Worm (Caenorhabditis elegans) whole organism, midembryonic: Measurements from ENCODE around the gene osm-8.

Experiments used
- T22C8.4 ChIP-seq: fragments of 200-800 bp; sonication (Bioruptor generic); IDR thresholded peaks from 2 replicates; pipeline ENCODE4 v1.3.6; 2022; ENCODE audit warnings: missing genetic modification characterization, missing compliant biosample characterization
- cog-1 ChIP-seq: sonication (generic microtip); optimal IDR thresholded peaks from 2 replicates; lab custom pipeline; 2016; ENCODE audit warnings: missing genetic modification characterization, missing compliant biosample characterization
- flt-1 ChIP-seq: fragments of 200-800 bp; sonication (Bioruptor generic); IDR thresholded peaks from 2 replicates; pipeline ENCODE4 v1.3.6; 2022; ENCODE audit warnings: missing genetic modification characterization, missing compliant biosample characterization
- klf-2 ChIP-seq: fragments of 200-800 bp; sonication (Bioruptor generic); conservative IDR thresholded peaks from 2 replicates; pipeline ENCODE4 v1.3.6; 2022; ENCODE audit warnings: missing genetic modification reagents, missing genetic modification characterization, missing compliant biosample characterization
- med-1 ChIP-seq: sonication (generic microtip); optimal IDR thresholded peaks from 2 replicates; lab custom pipeline; 2017; ENCODE audit warnings: missing genetic modification characterization, mild to moderate bottlenecking, missing compliant biosample characterization, antibody characterized with exemption, missing genetic modification reagents; ENCODE audit not compliant: insufficient read depth
- ref-1 ChIP-seq: fragments of 200-800 bp; sonication (Bioruptor generic); conservative IDR thresholded peaks from 2 replicates; pipeline ENCODE4 v1.3.6; 2022; ENCODE audit warnings: missing genetic modification reagents, missing genetic modification characterization, missing compliant biosample characterization
- tab-1 ChIP-seq: fragments of 200-800 bp; sonication (Bioruptor generic); IDR thresholded peaks from 2 replicates; pipeline ENCODE4 v1.3.6; 2022; ENCODE audit warnings: missing genetic modification characterization, missing compliant biosample characterization
- ztf-23 ChIP-seq: fragments of 200-800 bp; sonication (Bioruptor generic); IDR thresholded peaks from 2 replicates; pipeline ENCODE4 v1.3.6; 2022; ENCODE audit warnings: missing genetic modification reagents, missing genetic modification characterization, missing compliant biosample characterization
- ztf-29 ChIP-seq: fragments of 200-800 bp; sonication (Bioruptor generic); IDR thresholded peaks from 2 replicates; pipeline ENCODE4 v1.3.6; 2022; ENCODE audit warnings: missing genetic modification reagents, missing genetic modification characterization, missing compliant biosample characterization

Gene osm-8

ce11 chrII:7628640-7629039, 23.4 kb upstream of the osm-8 start:
- TF ChIP-seq tab-1 (GFP tag; lab: Robert Waterston, UW) (no peak), ztf-29 (no peak), med-1 (GFP tag; lab: Kevin White, UChicago) (no peak), cog-1 (tag; lab: Kevin White, UChicago) (no peak), flt-1 (no peak), klf-2 (GFP tag; lab: Robert Waterston, UW) (no peak), T22C8.4 (no peak), ztf-23 (no peak), ref-1 (GFP tag; lab: Robert Waterston, UW) (no peak)

ce11 chrII:7624995-7625394, 19.8 kb upstream of the osm-8 start:
- TF ChIP-seq ztf-29: no peak
- no peak for TF ChIP-seq med-1 (GFP tag; lab: Kevin White, UChicago)
- no peak for TF ChIP-seq ref-1 (GFP tag; lab: Robert Waterston, UW)
- no peak for TF ChIP-seq tab-1 (GFP tag; lab: Robert Waterston, UW)
- TF ChIP-seq klf-2 (GFP tag; lab: Robert Waterston, UW): no peak
- no peak for TF ChIP-seq cog-1 (tag; lab: Kevin White, UChicago)
- TF ChIP-seq ztf-23: no peak
- TF ChIP-seq T22C8.4: no peak
- no peak for TF ChIP-seq flt-1

ce11 chrII:7624272-7624671, 19.1 kb upstream of the osm-8 start:
- TF ChIP-seq tab-1 (GFP tag; lab: Robert Waterston, UW): no peak
- TF ChIP-seq ztf-29: no peak
- no peak for TF ChIP-seq ztf-23
- no peak for TF ChIP-seq med-1 (GFP tag; lab: Kevin White, UChicago)
- TF ChIP-seq klf-2 (GFP tag; lab: Robert Waterston, UW): no peak
- no peak for TF ChIP-seq cog-1 (tag; lab: Kevin White, UChicago)
- TF ChIP-seq ref-1 (GFP tag; lab: Robert Waterston, UW): no peak
- no peak for TF ChIP-seq flt-1
- no peak for TF ChIP-seq T22C8.4

- no peak for TF ChIP-seq ztf-29
- no peak for TF ChIP-seq tab-1 (GFP tag; lab: Robert Waterston, UW)
- TF ChIP-seq klf-2 (GFP tag; lab: Robert Waterston, UW): no peak
- TF ChIP-seq cog-1 (tag; lab: Kevin White, UChicago): peak; percentile 40
Observed at ce11 chrII:7623466-7623865, 18.3 kb upstream of the osm-8 start.

ce11 chrII:7621513-7621912, 16.3 kb upstream of the osm-8 start:
- TF ChIP-seq med-1 (GFP tag; lab: Kevin White, UChicago): no peak
- TF ChIP-seq ztf-23: no peak
- TF ChIP-seq cog-1 (tag; lab: Kevin White, UChicago): no peak
- no peak for TF ChIP-seq T22C8.4
- no peak for TF ChIP-seq tab-1 (GFP tag; lab: Robert Waterston, UW)
- no peak for TF ChIP-seq klf-2 (GFP tag; lab: Robert Waterston, UW)
- TF ChIP-seq flt-1: no peak

- TF ChIP-seq T22C8.4 (no peak), flt-1 (no peak), tab-1 (GFP tag; lab: Robert Waterston, UW) (no peak), ztf-29 (no peak), cog-1 (tag; lab: Kevin White, UChicago) (no peak), ref-1 (GFP tag; lab: Robert Waterston, UW) (no peak), med-1 (GFP tag; lab: Kevin White, UChicago) (no peak), klf-2 (GFP tag; lab: Robert Waterston, UW) (no peak)
Observed at ce11 chrII:7620413-7620812, 15.2 kb upstream of the osm-8 start, which contains the start of gene R07G3.8. Gene R07G3.8, minus strand, starts transcription at chrII:7620513.

- TF ChIP-seq cog-1 (tag; lab: Kevin White, UChicago) (no peak), ztf-23 (no peak), flt-1 (no peak), ref-1 (GFP tag; lab: Robert Waterston, UW) (no peak), ztf-29 (no peak), T22C8.4 (no peak), klf-2 (GFP tag; lab: Robert Waterston, UW) (no peak), med-1 (GFP tag; lab: Kevin White, UChicago) (no peak), tab-1 (GFP tag; lab: Robert Waterston, UW) (no peak)
Observed at ce11 chrII:7618212-7618611, 13.0 kb upstream of the osm-8 start.

ce11 chrII:7616141-7616540, 10.9 kb upstream of the osm-8 start, which contains the start of gene cdc-42:
Gene cdc-42, plus strand, starts transcription at chrII:7616452.
- TF ChIP-seq ref-1 (GFP tag; lab: Robert Waterston, UW) (no peak), klf-2 (GFP tag; lab: Robert Waterston, UW) (no peak), tab-1 (GFP tag; lab: Robert Waterston, UW) (no peak), T22C8.4 (no peak), cog-1 (tag; lab: Kevin White, UChicago) (no peak), med-1 (GFP tag; lab: Kevin White, UChicago) (no peak)

- TF ChIP-seq T22C8.4 (peak; percentile 43; the same call in 1 of the 2 replicates), klf-2 (GFP tag; lab: Robert Waterston, UW) (no peak), ztf-29 (no peak)
Observed at ce11 chrII:7615318-7615891, 10.2 kb upstream of the osm-8 start.

- TF ChIP-seq ztf-23: 0 out of 2 replicates have a peak, but pooled peaks have one; percentile 58
- TF ChIP-seq T22C8.4: no peak
- TF ChIP-seq flt-1: 0 out of 2 replicates have a peak, but pooled peaks have one; percentile 47
Observed at ce11 chrII:7614334-7614733, 9.1 kb upstream of the osm-8 start.
